Fruit fly (Drosophila melanogaster): ENCODE measurements around the gene CG14642.

dm6 chr3R:4220030-4220429, 22.5 kb downstream of the CG14642 start, which contains the start of gene CG31516:
- TF ChIP-seq CG33017 (tag; optimal IDR thresholded peaks at IDR 0.05), result no peak
- TF ChIP-seq bab1 (GFP tag; optimal IDR thresholded peaks at IDR 0.05), result no peak
- no peak for TF ChIP-seq Clk (GFP tag; optimal IDR thresholded peaks at IDR 0.05)
- TF ChIP-seq pad (GFP tag; optimal IDR thresholded peaks at IDR 0.05), result no peak

Data from whole organism, adult.